Fruit fly (Drosophila melanogaster): Measurements from ENCODE around the gene CG9109.
A peak's percentile ranks its signal among the peaks of the same experiment; 100 is the strongest.

CG9109 gene

dm6 chr2L:6065823-6066222 lies 31.6 kb upstream of the CG9109 start, which contains the start of the genes Fbw5 and CG9147 (continued):
- TF ChIP-seq D (optimal IDR thresholded peaks at IDR 0.05) (no peak), D (GFP tag; optimal IDR thresholded peaks at IDR 0.05) (peak; percentile 99), YL-1 (GFP tag; optimal IDR thresholded peaks at IDR 0.05) (peak; percentile 100), CG11093 (GFP tag; IDR thresholded peaks at IDR 0.05) (peak; percentile 99), Med (GFP tag) (peak; percentile 100), CHES-1-like (GFP tag; optimal IDR thresholded peaks at IDR 0.05) (peak; percentile 99), CG32772 (GFP tag; IDR thresholded peaks at IDR 0.05) (peak; percentile 99), B-H1 (GFP tag; IDR thresholded peaks at IDR 0.05) (peak; percentile 99), Neu2 (GFP tag; optimal IDR thresholded peaks at IDR 0.05; ENCODE audit: borderline replicate concordance) (peak; percentile 98), Vsx1 (GFP tag; optimal IDR thresholded peaks at IDR 0.05) (peak; percentile 98), bsh (GFP tag; optimal IDR thresholded peaks at IDR 0.05) (peak; percentile 99 to 100), Rfx (GFP tag; IDR thresholded peaks at IDR 0.05) (peak; percentile 100), kni (GFP tag; optimal IDR thresholded peaks at IDR 0.05) (peak; percentile 70), Xbp1 (GFP tag; optimal IDR thresholded peaks at IDR 0.05) (peak; percentile 100), PHDP (tag; optimal IDR thresholded peaks at IDR 0.05) (peak; percentile 100), CG7928 (GFP tag; optimal IDR thresholded peaks at IDR 0.05) (peak; percentile 84), ci (GFP tag; IDR thresholded peaks at IDR 0.05) (peak; percentile 100), Mes4 (GFP tag; optimal IDR thresholded peaks at IDR 0.05) (peak; percentile 99), CG12769 (tag; optimal IDR thresholded peaks at IDR 0.05) (peak; percentile 100), nom (GFP tag; optimal IDR thresholded peaks at IDR 0.05) (peak; percentile 97), eve (GFP tag; optimal IDR thresholded peaks at IDR 0.05) (peak in 1 of 2 experiments; percentile 70), CG11560 (tag; IDR thresholded peaks at IDR 0.05) (peak; percentile 94), chif (GFP tag; optimal IDR thresholded peaks at IDR 0.05) (peak; percentile 99 to 100), cato (GFP tag; optimal IDR thresholded peaks at IDR 0.05; ENCODE audit: borderline replicate concordance) (peak; percentile 99), gfzf (GFP tag; optimal IDR thresholded peaks at IDR 0.05) (peak; percentile 45), en (GFP tag; optimal IDR thresholded peaks at IDR 0.05) (peak; percentile 99), tin (GFP tag; optimal IDR thresholded peaks at IDR 0.05) (peak; percentile 99), Hmx (GFP tag; optimal IDR thresholded peaks at IDR 0.05) (peak; percentile 98), E2f1 (GFP tag; IDR thresholded peaks at IDR 0.05) (peak; percentile 99), lbe (GFP tag; optimal IDR thresholded peaks at IDR 0.05) (peak; percentile 99), CG11723 (GFP tag; optimal IDR thresholded peaks at IDR 0.05) (peak; percentile 99), CG8388 (GFP tag; optimal IDR thresholded peaks at IDR 0.05) (peak; percentile 99), MBD-R2 (GFP tag; IDR thresholded peaks at IDR 0.05) (peak; percentile 100), emc (GFP tag; optimal IDR thresholded peaks at IDR 0.05) (peak; percentile 98), CG9727 (GFP tag; optimal IDR thresholded peaks at IDR 0.05) (peak; percentile 100), CG12659 (GFP tag; optimal IDR thresholded peaks at IDR 0.05) (peak; percentile 100), sqz (GFP tag; optimal IDR thresholded peaks at IDR 0.05) (peak; percentile 97), BtbVII (GFP tag; optimal IDR thresholded peaks at IDR 0.05) (peak; percentile 98), disco-r (GFP tag; optimal IDR thresholded peaks at IDR 0.05) (peak; percentile 99), CG2889 (GFP tag; IDR thresholded peaks at IDR 0.05) (peak; percentile 99), B-H2 (GFP tag; optimal IDR thresholded peaks at IDR 0.05) (peak; percentile 95), bbx (GFP tag; IDR thresholded peaks at IDR 0.05; ENCODE audit: partially characterized antibody) (peak; percentile 70), fd102C (GFP tag; optimal IDR thresholded peaks at IDR 0.05) (peak; percentile 99), ind (GFP tag; optimal IDR thresholded peaks at IDR 0.05) (peak; percentile 99), CG9817 (tag; optimal IDR thresholded peaks at IDR 0.05) (peak; percentile 99), Usf (GFP tag; optimal IDR thresholded peaks at IDR 0.05) (peak; percentile 99), wek (GFP tag; optimal IDR thresholded peaks at IDR 0.05) (peak; percentile 97), HLH54F (GFP tag; optimal IDR thresholded peaks at IDR 0.05) (peak; percentile 99), Eip74EF (GFP tag; optimal IDR thresholded peaks at IDR 0.05) (peak in 1 of 2 experiments; percentile 100), CG6272 (GFP tag; IDR thresholded peaks at IDR 0.05) (peak; percentile 99)
